Fruit fly (Drosophila melanogaster) whole organism, embryonic: ENCODE measurements around the gene Paf-AHalpha.

Experiments used
- Atf3 ChIP-seq: fragments of 200-800 bp; sonication (Bioruptor generic); optimal IDR thresholded peaks from 3 replicates; lab custom pipeline; 2016; ENCODE audit warnings: missing biosample characterization, missing genetic modification characterization
- Atf6 ChIP-seq: fragments of 200-800 bp; sonication (Bioruptor generic); IDR thresholded peaks from 2 replicates; pipeline ENCODE4 v1.3.6; 2022; ENCODE audit warnings: missing biosample characterization, missing genetic modification characterization
- CG10147 ChIP-seq: fragments of 200-800 bp; sonication (Bioruptor generic); optimal IDR thresholded peaks from 2 replicates; lab custom pipeline; 2019; ENCODE audit warnings: missing biosample characterization, mild to moderate bottlenecking, missing genetic modification characterization, moderate library complexity
- CG10209 ChIP-seq: fragments of 200-800 bp; sonication (Bioruptor generic); optimal IDR thresholded peaks from 3 replicates; lab custom pipeline; 2017; ENCODE audit warnings: missing biosample characterization, mild to moderate bottlenecking, missing genetic modification characterization, missing genetic modification reagents
- CG11456 ChIP-seq: fragments of 200-800 bp; sonication (Bioruptor generic); IDR thresholded peaks from 3 replicates; pipeline ENCODE4 v1.3.6; 2022; ENCODE audit warnings: missing biosample characterization, missing genetic modification characterization
- CG11696 ChIP-seq: fragments of 200-800 bp; sonication (Bioruptor generic); IDR thresholded peaks from 2 replicates; pipeline ENCODE4 v1.3.6; 2022; ENCODE audit warnings: missing biosample characterization, missing genetic modification characterization
- CG13424 ChIP-seq: fragments of 200-800 bp; sonication (Bioruptor generic); optimal IDR thresholded peaks from 2 replicates; lab custom pipeline; 2019; ENCODE audit warnings: missing biosample characterization, mild to moderate bottlenecking, missing genetic modification characterization, moderate library complexity
- CG13624 ChIP-seq: fragments of 200-800 bp; sonication (Bioruptor generic); optimal IDR thresholded peaks from 2 replicates; lab custom pipeline; 2016; ENCODE audit warnings: missing biosample characterization, missing genetic modification characterization
- CG15601 ChIP-seq: fragments of 200-800 bp; sonication (Bioruptor generic); optimal IDR thresholded peaks from 3 replicates; lab custom pipeline; 2019; ENCODE audit warnings: missing biosample characterization, mild to moderate bottlenecking, missing genetic modification characterization, moderate library complexity
- CG17361 ChIP-seq: fragments of 200-800 bp; sonication (Bioruptor generic); IDR thresholded peaks from 3 replicates; pipeline ENCODE4 v1.3.6; 2022; ENCODE audit warnings: missing biosample characterization, missing genetic modification characterization
- CG30431 ChIP-seq: fragments of 200-800 bp; sonication (Bioruptor generic); optimal IDR thresholded peaks from 2 replicates; lab custom pipeline; 2017; ENCODE audit warnings: missing biosample characterization, missing genetic modification characterization
- CG3281 ChIP-seq: fragments of 200-800 bp; sonication (Bioruptor generic); optimal IDR thresholded peaks from 3 replicates; lab custom pipeline; 2017; ENCODE audit warnings: missing biosample characterization, mild to moderate bottlenecking, missing genetic modification characterization
- CG33557 ChIP-seq: fragments of 200-800 bp; sonication (Bioruptor generic); optimal IDR thresholded peaks from 2 replicates; lab custom pipeline; 2019; ENCODE audit warnings: missing biosample characterization, mild to moderate bottlenecking, missing genetic modification characterization, moderate library complexity
- CG3995 ChIP-seq: fragments of 200-800 bp; sonication (Bioruptor generic); optimal IDR thresholded peaks from 3 replicates; lab custom pipeline; 2016; ENCODE audit warnings: missing biosample characterization, missing genetic modification characterization
- CG4707 ChIP-seq: fragments of 200-800 bp; sonication (Bioruptor generic); optimal IDR thresholded peaks from 2 replicates; lab custom pipeline; 2018; ENCODE audit warnings: missing biosample characterization, mild to moderate bottlenecking, missing genetic modification characterization, moderate library complexity
- CG6654 ChIP-seq: fragments of 200-800 bp; sonication (Bioruptor generic); optimal IDR thresholded peaks from 2 replicates; lab custom pipeline; 2017; ENCODE audit warnings: missing biosample characterization, mild to moderate bottlenecking, missing genetic modification characterization
- CG8281 ChIP-seq: fragments of 200-800 bp; sonication (Bioruptor generic); optimal IDR thresholded peaks from 2 replicates; lab custom pipeline; 2018; ENCODE audit warnings: missing biosample characterization, mild to moderate bottlenecking, missing genetic modification characterization, moderate library complexity
- CG8388 ChIP-seq: fragments of 200-800 bp; sonication (Bioruptor generic); optimal IDR thresholded peaks from 2 replicates; lab custom pipeline; 2019; ENCODE audit warnings: missing biosample characterization, mild to moderate bottlenecking, missing genetic modification characterization, moderate library complexity
- CG9215 ChIP-seq: fragments of 200-800 bp; sonication (Bioruptor generic); IDR thresholded peaks from 2 replicates; pipeline ENCODE4 v1.3.6; 2022; ENCODE audit warnings: missing biosample characterization, missing genetic modification characterization
- CG9876 ChIP-seq: fragments of 200-800 bp; sonication (Bioruptor generic); optimal IDR thresholded peaks from 2 replicates; lab custom pipeline; 2016; ENCODE audit warnings: missing biosample characterization, missing genetic modification characterization
- CHES-1-like ChIP-seq: fragments of 200-800 bp; sonication (Bioruptor generic); optimal IDR thresholded peaks from 2 replicates; lab custom pipeline; 2016; ENCODE audit warnings: missing biosample characterization, missing genetic modification characterization
- D19B ChIP-seq: fragments of 200-800 bp; sonication (Bioruptor generic); optimal IDR thresholded peaks from 2 replicates; lab custom pipeline; 2017; ENCODE audit warnings: missing biosample characterization, mild to moderate bottlenecking, missing genetic modification characterization
- Dfd ChIP-seq, 2 experiments: fragments of >200 bp; optimal IDR thresholded peaks; 2 replicates each; lab custom pipeline; 2017; ENCODE audit warnings: missing biosample characterization in 2 of 2, missing genetic modification characterization in 2 of 2
- Dip3 ChIP-seq: fragments of 200-800 bp; sonication (Bioruptor generic); optimal IDR thresholded peaks from 3 replicates; lab custom pipeline; 2016; ENCODE audit warnings: missing biosample characterization, missing genetic modification characterization
- Gsc ChIP-seq: fragments of 200-800 bp; sonication (Bioruptor generic); IDR thresholded peaks from 2 replicates; pipeline ENCODE4 v1.3.6; 2022; ENCODE audit warnings: missing biosample characterization, missing genetic modification characterization
- H2.0 ChIP-seq: fragments of 200-800 bp; sonication (Bioruptor generic); IDR thresholded peaks from 2 replicates; pipeline ENCODE4 v1.3.6; 2022; ENCODE audit warnings: missing biosample characterization, missing genetic modification characterization
- Lpt ChIP-seq: fragments of >200 bp; optimal IDR thresholded peaks from 2 replicates; lab custom pipeline; 2018; ENCODE audit warnings: missing biosample characterization, missing genetic modification characterization
- MESR4 ChIP-seq: fragments of 200-800 bp; sonication (Bioruptor generic); optimal IDR thresholded peaks from 2 replicates; lab custom pipeline; 2018; ENCODE audit warnings: missing biosample characterization, mild to moderate bottlenecking, missing genetic modification characterization, moderate library complexity
- ash1 ChIP-seq: fragments of 200-800 bp; sonication (Bioruptor generic); optimal IDR thresholded peaks from 2 replicates; lab custom pipeline; 2018; ENCODE audit warnings: missing biosample characterization, mild to moderate bottlenecking, missing genetic modification characterization
- chinmo ChIP-seq: fragments of 200-800 bp; sonication (Bioruptor generic); IDR thresholded peaks from 4 replicates; pipeline ENCODE4 v1.3.6; 2022; ENCODE audit warnings: missing biosample characterization, missing genetic modification characterization; ENCODE audit not compliant: partially characterized antibody
- dmrt99B ChIP-seq: fragments of 200-800 bp; sonication (Bioruptor generic); optimal IDR thresholded peaks from 2 replicates; lab custom pipeline; 2018; ENCODE audit warnings: missing biosample characterization, mild to moderate bottlenecking, missing genetic modification characterization, moderate library complexity
- ftz-f1 ChIP-seq: fragments of 200-800 bp; sonication (Bioruptor generic); optimal IDR thresholded peaks from 2 replicates; lab custom pipeline; 2016; ENCODE audit warnings: missing biosample characterization, missing genetic modification characterization
- gem ChIP-seq: fragments of 200-800 bp; sonication (Bioruptor generic); optimal IDR thresholded peaks from 2 replicates; lab custom pipeline; 2019; ENCODE audit warnings: missing biosample characterization, mild to moderate bottlenecking, missing genetic modification characterization, moderate library complexity
- grau ChIP-seq: fragments of 200-800 bp; optimal IDR thresholded peaks from 3 replicates; lab custom pipeline; 2019; ENCODE audit warnings: missing biosample characterization, mild to moderate bottlenecking, missing genetic modification characterization, moderate library complexity
- gsb-n ChIP-seq: fragments of 200-800 bp; sonication (Bioruptor generic); optimal IDR thresholded peaks from 3 replicates; lab custom pipeline; 2018; ENCODE audit warnings: missing biosample characterization, mild to moderate bottlenecking, missing genetic modification characterization
- gt ChIP-seq: fragments of 200-800 bp; sonication (Bioruptor generic); IDR thresholded peaks from 2 replicates; pipeline ENCODE4 v1.3.6; 2022; ENCODE audit warnings: missing biosample characterization, missing genetic modification characterization
- h ChIP-seq: fragments of >200 bp; optimal IDR thresholded peaks from 2 replicates; lab custom pipeline; 2017
- hb ChIP-seq: fragments of 200-800 bp; sonication (Bioruptor generic); IDR thresholded peaks from 3 replicates; pipeline ENCODE4 v1.3.6; 2022; ENCODE audit warnings: missing biosample characterization, missing genetic modification characterization; ENCODE audit not compliant: partially characterized antibody
- inv ChIP-seq: fragments of 200-800 bp; sonication (Bioruptor generic); IDR thresholded peaks from 2 replicates; pipeline ENCODE4 v1.3.6; 2022; ENCODE audit warnings: missing biosample characterization, missing genetic modification characterization; ENCODE audit not compliant: partially characterized antibody
- knrl ChIP-seq: fragments of 200-800 bp; sonication (Bioruptor generic); IDR thresholded peaks from 3 replicates; pipeline ENCODE4 v1.3.6; 2022; ENCODE audit warnings: missing biosample characterization, missing genetic modification characterization; ENCODE audit not compliant: partially characterized antibody
- maf-S ChIP-seq: fragments of 200-800 bp; sonication (Bioruptor generic); optimal IDR thresholded peaks from 2 replicates; lab custom pipeline; 2016; ENCODE audit warnings: missing biosample characterization, missing genetic modification characterization
- mirr ChIP-seq: fragments of 200-800 bp; sonication (Bioruptor generic); optimal IDR thresholded peaks from 3 replicates; lab custom pipeline; 2018; ENCODE audit warnings: missing biosample characterization, mild to moderate bottlenecking, missing genetic modification characterization
- oc ChIP-seq: fragments of 200-800 bp; sonication (Bioruptor generic); optimal IDR thresholded peaks from 2 replicates; lab custom pipeline; 2018; ENCODE audit warnings: missing biosample characterization, mild to moderate bottlenecking, missing genetic modification characterization, moderate library complexity
- pros ChIP-seq: fragments of 200-800 bp; sonication (Bioruptor generic); optimal IDR thresholded peaks from 3 replicates; lab custom pipeline; 2019; ENCODE audit warnings: missing biosample characterization, mild to moderate bottlenecking, missing genetic modification characterization, moderate library complexity
- run ChIP-seq: fragments of 200-800 bp; sonication (Bioruptor generic); optimal IDR thresholded peaks from 3 replicates; lab custom pipeline; 2018; ENCODE audit warnings: missing biosample characterization, mild to moderate bottlenecking, missing genetic modification characterization
- sob ChIP-seq: fragments of 200-800 bp; sonication (Bioruptor generic); IDR thresholded peaks from 2 replicates; pipeline ENCODE4 v1.3.6; 2022; ENCODE audit warnings: missing biosample characterization, missing genetic modification characterization
- stc ChIP-seq: fragments of 200-800 bp; sonication (Bioruptor generic); IDR thresholded peaks from 2 replicates; pipeline ENCODE4 v1.3.6; 2022; ENCODE audit warnings: missing biosample characterization, missing genetic modification characterization
- usp ChIP-seq: fragments of >200 bp; optimal IDR thresholded peaks from 2 replicates; lab custom pipeline; 2017; ENCODE audit warnings: missing biosample characterization, missing genetic modification characterization
- vvl ChIP-seq: fragments of 200-800 bp; sonication (Bioruptor generic); IDR thresholded peaks from 2 replicates; pipeline ENCODE4 v1.3.6; 2022; ENCODE audit warnings: missing biosample characterization, missing genetic modification characterization

The Paf-AHalpha gene

dm6 chrX:15788235-15789187 lies 3.1 kb upstream of the Paf-AHalpha start, which contains the start of gene Rhp (continued):
- TF ChIP-seq run (no peak), D19B (GFP tag; lab: Kevin White, UChicago) (no peak), CG10147 (GFP tag; lab: Kevin White, UChicago) (no peak), CG8388 (GFP tag; lab: Kevin White, UChicago) (no peak), ash1 (GFP tag; lab: Kevin White, UChicago) (no peak), CHES-1-like (GFP tag; lab: Kevin White, UChicago) (no peak), inv (GFP tag; lab: Robert Waterston, UW) (no peak), gem (tag; lab: Kevin White, UChicago) (peak; percentile 68), knrl (GFP tag; lab: Robert Waterston, UW) (no peak), Gsc (GFP tag; lab: Robert Waterston, UW) (no peak), CG30431 (no peak), dmrt99B (no peak), CG9215 (GFP tag; lab: Robert Waterston, UW) (no peak), Dfd (GFP tag; optimal IDR thresholded peaks at IDR 0.05; lab: Kevin White, UChicago) (no peak), sob (no peak), ftz-f1 (no peak), CG15601 (tag; lab: Kevin White, UChicago) (peak; percentile 76), Atf6 (no peak), CG3281 (GFP tag; lab: Kevin White, UChicago) (peak; percentile 16), CG4707 (GFP tag; lab: Kevin White, UChicago) (peak; percentile 62), grau (tag; lab: Kevin White, UChicago) (peak; percentile 19), MESR4 (GFP tag; lab: Kevin White, UChicago) (peak; percentile 18), oc (tag; lab: Kevin White, UChicago) (no peak), CG6654 (GFP tag; lab: Kevin White, UChicago) (no peak), mirr (GFP tag; lab: Kevin White, UChicago) (peak; percentile 30), Lpt (GFP tag; lab: Kevin White, UChicago) (no peak), CG11456 (GFP tag; lab: Robert Waterston, UW) (no peak), maf-S (GFP tag; lab: Kevin White, UChicago) (no peak), CG8281 (tag; lab: Kevin White, UChicago) (peak; percentile 18), CG9876 (GFP tag; lab: Kevin White, UChicago) (no peak), vvl (GFP tag; lab: Robert Waterston, UW) (no peak), chinmo (GFP tag; lab: Robert Waterston, UW) (0 out of 4 replicates have a peak, but pooled peaks have one; percentile 41), CG13424 (tag; lab: Kevin White, UChicago) (peak; percentile 51), Atf3 (GFP tag; lab: Kevin White, UChicago) (no peak), CG11696 (no peak), hb (GFP tag; lab: Robert Waterston, UW) (no peak), pros (GFP tag; lab: Kevin White, UChicago) (no peak), CG10209 (GFP tag; lab: Kevin White, UChicago) (peak; percentile 43), gsb-n (tag; lab: Kevin White, UChicago) (peak; percentile 46), Dip3 (no peak), CG3995 (GFP tag; lab: Kevin White, UChicago) (peak; percentile 51), h (lab: Kevin White, UChicago) (no peak), usp (GFP tag; lab: Kevin White, UChicago) (no peak), H2.0 (GFP tag; lab: Robert Waterston, UW) (no peak), gt (no peak), CG33557 (GFP tag; lab: Kevin White, UChicago) (peak; percentile 68), stc (GFP tag; lab: Robert Waterston, UW) (no peak), CG17361 (GFP tag; lab: Robert Waterston, UW) (peak; percentile 37; the same call in 1 of the 3 replicates), CG13624 (GFP tag; lab: Kevin White, UChicago) (no peak)
